Fruit fly (Drosophila melanogaster) whole organism, embryonic: ENCODE data around the gene Nepl3.

ENCODE experiments used
- Asciz ChIP-seq: fragments of 200-800 bp; sonication (Bioruptor generic); optimal IDR thresholded peaks from 2 replicates; lab custom pipeline; 2017; ENCODE audit warnings: missing biosample characterization, mild to moderate bottlenecking, missing genetic modification characterization, missing genetic modification reagents
- BEAF-32 ChIP-seq: fragments of 200-800 bp; sonication (Bioruptor generic); optimal IDR thresholded peaks from 3 replicates; lab custom pipeline; 2017; ENCODE audit warnings: missing biosample characterization, missing genetic modification characterization, mild to moderate bottlenecking, moderate library complexity, missing genetic modification reagents
- CG10274 ChIP-seq: fragments of 200-800 bp; sonication (Bioruptor generic); optimal IDR thresholded peaks from 3 replicates; lab custom pipeline; 2017; ENCODE audit warnings: missing biosample characterization, mild to moderate bottlenecking, missing genetic modification characterization
- CG10431 ChIP-seq: fragments of 200-800 bp; sonication (Bioruptor generic); optimal IDR thresholded peaks from 3 replicates; lab custom pipeline; 2018; ENCODE audit warnings: missing biosample characterization, mild to moderate bottlenecking, missing genetic modification characterization
- CG10979 ChIP-seq: fragments of 200-800 bp; sonication (Bioruptor generic); optimal IDR thresholded peaks from 2 replicates; lab custom pipeline; 2018; ENCODE audit warnings: missing biosample characterization, mild to moderate bottlenecking, missing genetic modification characterization, moderate library complexity
- CG12219 ChIP-seq: fragments of 200-800 bp; sonication (Bioruptor generic); optimal IDR thresholded peaks from 3 replicates; lab custom pipeline; 2018; ENCODE audit warnings: missing biosample characterization, mild to moderate bottlenecking, missing genetic modification characterization
- CG12391 ChIP-seq: fragments of 200-800 bp; sonication (Bioruptor generic); optimal IDR thresholded peaks from 3 replicates; lab custom pipeline; 2018; ENCODE audit warnings: missing biosample characterization, mild to moderate bottlenecking, missing genetic modification characterization, moderate library complexity
- CG14441 ChIP-seq: fragments of 200-800 bp; sonication (Bioruptor generic); IDR thresholded peaks from 2 replicates; pipeline ENCODE4 v1.3.6; 2022; ENCODE audit warnings: missing biosample characterization, missing genetic modification characterization
- CG14965 ChIP-seq: fragments of 200-800 bp; sonication (Bioruptor generic); optimal IDR thresholded peaks from 2 replicates; lab custom pipeline; 2016; ENCODE audit warnings: missing biosample characterization, missing genetic modification characterization, borderline replicate concordance
- CG15011 ChIP-seq: fragments of 200-800 bp; sonication (Bioruptor generic); optimal IDR thresholded peaks from 3 replicates; lab custom pipeline; 2018; ENCODE audit warnings: missing biosample characterization, mild to moderate bottlenecking, missing genetic modification characterization
- CG16813 ChIP-seq: fragments of 200-800 bp; sonication (Bioruptor generic); IDR thresholded peaks from 3 replicates; pipeline ENCODE4 v1.3.6; 2022; ENCODE audit warnings: missing biosample characterization, missing genetic modification characterization; ENCODE audit not compliant: partially characterized antibody
- CG17328 ChIP-seq: fragments of 200-800 bp; sonication (Bioruptor generic); IDR thresholded peaks from 2 replicates; pipeline ENCODE4 v1.3.6; 2022; ENCODE audit warnings: missing biosample characterization, missing genetic modification characterization
- CG17829 ChIP-seq: fragments of 200-800 bp; optimal IDR thresholded peaks from 2 replicates; lab custom pipeline; 2019; ENCODE audit warnings: missing biosample characterization, mild to moderate bottlenecking, missing genetic modification characterization, moderate library complexity
- CG4328 ChIP-seq: fragments of 200-800 bp; sonication (Bioruptor generic); optimal IDR thresholded peaks from 3 replicates; lab custom pipeline; 2017; ENCODE audit warnings: missing biosample characterization, missing genetic modification reagents, missing genetic modification characterization
- CG4424 ChIP-seq: fragments of 200-800 bp; sonication (Bioruptor generic); optimal IDR thresholded peaks from 3 replicates; lab custom pipeline; 2016; ENCODE audit warnings: missing biosample characterization, missing genetic modification characterization
- CG4854 ChIP-seq: fragments of 200-800 bp; sonication (Bioruptor generic); optimal IDR thresholded peaks from 2 replicates; lab custom pipeline; 2016; ENCODE audit warnings: missing biosample characterization, missing genetic modification characterization, inconsistent platforms
- CG7987 ChIP-seq: fragments of 200-800 bp; sonication (Bioruptor generic); optimal IDR thresholded peaks from 2 replicates; lab custom pipeline; 2018; ENCODE audit warnings: missing biosample characterization, mild to moderate bottlenecking, missing genetic modification characterization, moderate library complexity
- CG8281 ChIP-seq: fragments of 200-800 bp; sonication (Bioruptor generic); optimal IDR thresholded peaks from 2 replicates; lab custom pipeline; 2018; ENCODE audit warnings: missing biosample characterization, mild to moderate bottlenecking, missing genetic modification characterization, moderate library complexity
- CTCF ChIP-seq: fragments of 200-800 bp; sonication (Bioruptor generic); optimal IDR thresholded peaks from 2 replicates; lab custom pipeline; 2017; ENCODE audit warnings: missing biosample characterization, mild to moderate bottlenecking, missing genetic modification characterization, moderate library complexity
- D19B ChIP-seq: fragments of 200-800 bp; sonication (Bioruptor generic); optimal IDR thresholded peaks from 2 replicates; lab custom pipeline; 2017; ENCODE audit warnings: missing biosample characterization, mild to moderate bottlenecking, missing genetic modification characterization
- Dp ChIP-seq: fragments of 200-800 bp; sonication (Bioruptor generic); optimal IDR thresholded peaks from 2 replicates; lab custom pipeline; 2018; ENCODE audit warnings: missing biosample characterization, mild to moderate bottlenecking, missing genetic modification characterization, moderate library complexity
- Elba2 ChIP-seq: fragments of 200-800 bp; sonication (Bioruptor generic); optimal IDR thresholded peaks from 3 replicates; lab custom pipeline; 2016; ENCODE audit warnings: missing biosample characterization, missing genetic modification characterization
- GATAe ChIP-seq: fragments of 200-800 bp; sonication (Bioruptor generic); conservative IDR thresholded peaks from 2 replicates; pipeline ENCODE4 v1.3.6; 2022; ENCODE audit warnings: missing biosample characterization, missing genetic modification characterization
- HmgZ ChIP-seq: fragments of 200-800 bp; sonication (Bioruptor generic); optimal IDR thresholded peaks from 2 replicates; lab custom pipeline; 2018; ENCODE audit warnings: missing biosample characterization, mild to moderate bottlenecking, missing genetic modification characterization
- Hmr ChIP-seq: fragments of 200-800 bp; sonication (Bioruptor generic); optimal IDR thresholded peaks from 3 replicates; lab custom pipeline; 2017; ENCODE audit warnings: mild to moderate bottlenecking, missing biosample characterization, missing genetic modification reagents, missing genetic modification characterization
- Hr3 ChIP-seq: fragments of 200-800 bp; sonication (Bioruptor generic); optimal IDR thresholded peaks from 3 replicates; lab custom pipeline; 2016; ENCODE audit warnings: missing biosample characterization, missing genetic modification characterization
- Hr78 ChIP-seq, 2 experiments: fragments of 200-800 bp in 1 of 2; fragments of >200 bp in 1 of 2; sonication (Bioruptor generic) in 1 of 2; optimal IDR thresholded peaks; 2 replicates each; lab custom pipeline; 2017 to 2019; ENCODE audit warnings: missing biosample characterization in 2 of 2, missing genetic modification characterization in 2 of 2, mild to moderate bottlenecking in 1 of 2, moderate library complexity in 1 of 2
- Max ChIP-seq: fragments of 200-800 bp; sonication (Bioruptor generic); optimal IDR thresholded peaks from 2 replicates; lab custom pipeline; 2016; ENCODE audit warnings: missing biosample characterization, mild to moderate bottlenecking, missing genetic modification characterization
- Meics ChIP-seq: fragments of 200-800 bp; sonication (Bioruptor generic); optimal IDR thresholded peaks from 2 replicates; lab custom pipeline; 2017; ENCODE audit warnings: missing biosample characterization, mild to moderate bottlenecking, missing genetic modification characterization
- NK7.1 ChIP-seq: fragments of 200-800 bp; sonication (Bioruptor generic); optimal IDR thresholded peaks from 3 replicates; lab custom pipeline; 2016; ENCODE audit warnings: missing biosample characterization, missing genetic modification characterization
- Opbp ChIP-seq: fragments of 200-800 bp; sonication (Bioruptor generic); IDR thresholded peaks from 3 replicates; pipeline ENCODE4 v1.3.6; 2022; ENCODE audit warnings: missing biosample characterization, missing genetic modification characterization; ENCODE audit not compliant: partially characterized antibody
- Rfx ChIP-seq: fragments of 200-800 bp; sonication (Bioruptor generic); IDR thresholded peaks from 2 replicates; pipeline ENCODE4 v1.3.6; 2022; ENCODE audit warnings: missing biosample characterization, missing genetic modification characterization
- Six4 ChIP-seq: fragments of 200-800 bp; sonication (Bioruptor generic); optimal IDR thresholded peaks from 2 replicates; lab custom pipeline; 2016; ENCODE audit warnings: missing biosample characterization, missing genetic modification characterization
- bcd ChIP-seq: fragments of 200-800 bp; sonication (Bioruptor generic); optimal IDR thresholded peaks from 2 replicates; lab custom pipeline; 2017; ENCODE audit warnings: missing biosample characterization, mild to moderate bottlenecking, missing genetic modification characterization
- bsh ChIP-seq, 2 experiments: fragments of 200-800 bp; sonication (Bioruptor generic); optimal IDR thresholded peaks; 2 replicates each; lab custom pipeline; 2017 to 2018; ENCODE audit warnings: mild to moderate bottlenecking in 2 of 2, missing biosample characterization in 2 of 2, missing genetic modification characterization in 2 of 2, moderate library complexity in 1 of 2
- caup ChIP-seq: fragments of 200-800 bp; sonication (Bioruptor generic); optimal IDR thresholded peaks from 3 replicates; lab custom pipeline; 2017; ENCODE audit warnings: missing biosample characterization, mild to moderate bottlenecking, missing genetic modification characterization, moderate library complexity; ENCODE audit not compliant: severe bottlenecking
- crol ChIP-seq: fragments of 200-800 bp; sonication (Bioruptor generic); IDR thresholded peaks from 2 replicates; pipeline ENCODE4 v1.3.6; 2022; ENCODE audit warnings: missing biosample characterization, missing genetic modification characterization
- disco-r ChIP-seq: fragments of 200-800 bp; sonication (Bioruptor generic); optimal IDR thresholded peaks from 2 replicates; lab custom pipeline; 2016; ENCODE audit warnings: missing biosample characterization, missing genetic modification characterization
- en ChIP-seq: fragments of 200-800 bp; sonication (Bioruptor generic); optimal IDR thresholded peaks from 2 replicates; lab custom pipeline; 2016; ENCODE audit warnings: missing biosample characterization, missing genetic modification characterization
- fu2 ChIP-seq: fragments of 200-800 bp; sonication (Bioruptor generic); optimal IDR thresholded peaks from 2 replicates; lab custom pipeline; 2016; ENCODE audit warnings: missing biosample characterization, missing genetic modification characterization
- jumu ChIP-seq: fragments of 200-800 bp; sonication (Bioruptor generic); optimal IDR thresholded peaks from 3 replicates; lab custom pipeline; 2016; ENCODE audit warnings: missing biosample characterization, missing genetic modification characterization
- klu ChIP-seq: fragments of 200-800 bp; sonication (Bioruptor generic); IDR thresholded peaks from 2 replicates; pipeline ENCODE4 v1.3.6; 2022; ENCODE audit warnings: missing biosample characterization, missing genetic modification characterization
- lilli ChIP-seq: fragments of 200-800 bp; sonication (Bioruptor generic); optimal IDR thresholded peaks from 3 replicates; lab custom pipeline; 2016; ENCODE audit warnings: missing biosample characterization, missing genetic modification characterization
- maf-S ChIP-seq: fragments of 200-800 bp; sonication (Bioruptor generic); optimal IDR thresholded peaks from 2 replicates; lab custom pipeline; 2016; ENCODE audit warnings: missing biosample characterization, missing genetic modification characterization
- onecut ChIP-seq: fragments of 200-800 bp; sonication (Bioruptor generic); IDR thresholded peaks from 2 replicates; pipeline ENCODE4 v1.3.6; 2022; ENCODE audit warnings: missing biosample characterization, missing genetic modification characterization
- org-1 ChIP-seq: fragments of 200-800 bp; sonication (Bioruptor generic); optimal IDR thresholded peaks from 2 replicates; lab custom pipeline; 2017; ENCODE audit warnings: missing biosample characterization, missing genetic modification characterization
- ro ChIP-seq: fragments of 200-800 bp; sonication (Bioruptor generic); IDR thresholded peaks from 2 replicates; pipeline ENCODE4 v1.3.6; 2022; ENCODE audit warnings: missing biosample characterization, missing genetic modification characterization
- slp2 ChIP-seq: fragments of 200-800 bp; sonication (Bioruptor generic); optimal IDR thresholded peaks from 2 replicates; lab custom pipeline; 2016; ENCODE audit warnings: missing biosample characterization, missing genetic modification characterization
- vfl ChIP-seq: fragments of 200-800 bp; sonication (Bioruptor generic); optimal IDR thresholded peaks from 2 replicates; lab custom pipeline; 2016; ENCODE audit warnings: missing biosample characterization, missing genetic modification characterization
- zen2 ChIP-seq: fragments of 200-800 bp; sonication (Bioruptor generic); IDR thresholded peaks from 3 replicates; pipeline ENCODE4 v1.3.6; 2022; ENCODE audit warnings: missing biosample characterization, missing genetic modification characterization; ENCODE audit not compliant: partially characterized antibody

Nepl3 gene

DNA sequence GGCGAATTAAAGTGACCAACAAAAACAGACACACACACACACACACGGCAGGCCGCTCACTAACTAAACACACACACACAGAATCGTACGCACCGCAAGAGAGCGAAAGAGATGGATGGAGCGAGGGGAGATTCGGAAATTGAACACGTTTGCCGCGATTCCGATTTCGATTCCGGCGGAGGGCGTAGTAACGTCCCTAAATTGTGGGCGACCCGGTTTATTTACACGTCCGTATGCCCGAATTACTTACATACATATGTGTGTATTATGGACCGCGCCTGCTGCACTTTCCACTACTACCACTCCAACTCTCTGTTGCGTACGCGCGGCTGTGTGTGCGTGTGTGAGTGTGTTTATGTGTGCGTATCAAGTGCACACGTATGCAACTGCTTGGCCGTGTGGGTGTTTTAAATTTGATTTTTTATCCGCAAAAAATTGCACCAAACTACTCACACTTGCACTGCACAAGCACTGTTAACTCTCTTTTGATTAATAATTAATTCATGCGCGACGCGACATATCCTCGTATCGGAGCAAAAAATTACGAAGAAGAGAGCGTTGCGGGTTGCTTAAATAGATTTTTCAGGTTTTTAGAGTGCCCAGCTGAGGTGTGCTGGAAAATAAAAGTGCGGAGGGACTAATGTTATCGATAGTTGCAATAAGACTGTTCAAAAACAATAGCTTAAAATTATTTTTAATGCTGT lies 35.1 kb upstream of the Nepl3 start, which contains the start of gene Pgant5 (continued):
- TF ChIP-seq maf-S (GFP tag; lab: Kevin White, UChicago), result no peak
- no peak for TF ChIP-seq CG17328 (GFP tag; lab: Robert Waterston, UW)
- no peak for TF ChIP-seq caup (GFP tag; lab: Kevin White, UChicago)
- peak; percentile 47 for TF ChIP-seq CG12391
- peak; percentile 5 for TF ChIP-seq jumu (GFP tag; lab: Kevin White, UChicago)
- no peak for TF ChIP-seq bcd (GFP tag; lab: Kevin White, UChicago)
- no peak for TF ChIP-seq Hr3 (GFP tag; lab: Kevin White, UChicago)
- TF ChIP-seq vfl (GFP tag; lab: Kevin White, UChicago), result no peak
- TF ChIP-seq CG16813, result no peak
- TF ChIP-seq CG4328, result no peak
- TF ChIP-seq disco-r (GFP tag; lab: Kevin White, UChicago), result no peak
- no peak for TF ChIP-seq CG14441 (GFP tag; lab: Robert Waterston, UW)
- no peak for TF ChIP-seq CG15011
- TF ChIP-seq org-1 (GFP tag; lab: Kevin White, UChicago), result no peak
- peak; percentile 64 for TF ChIP-seq Elba2
- TF ChIP-seq Asciz, result no peak
- peak; percentile 36; the same call in 1 of the 3 replicates for TF ChIP-seq zen2
- no peak for TF ChIP-seq fu2
- 0 out of 2 replicates have a peak, but pooled peaks have one; percentile 12 for TF ChIP-seq klu (GFP tag; lab: Robert Waterston, UW)
- peak; percentile 0 to 31 for TF ChIP-seq bsh (GFP tag; optimal IDR thresholded peaks at IDR 0.05; lab: Kevin White, UChicago)
- TF ChIP-seq CTCF (GFP tag; lab: Kevin White, UChicago), result no peak
- TF ChIP-seq Hr78 (GFP tag; optimal IDR thresholded peaks at IDR 0.05; lab: Kevin White, UChicago), result peak in 1 of 2 experiments; percentile 24
- TF ChIP-seq Six4 (GFP tag; lab: Kevin White, UChicago), result no peak
- no peak for TF ChIP-seq en (GFP tag; lab: Kevin White, UChicago)
- TF ChIP-seq slp2 (GFP tag; lab: Kevin White, UChicago), result no peak
- peak; percentile 37; the same call in 1 of the 3 replicates for TF ChIP-seq Opbp (GFP tag; lab: Robert Waterston, UW)
- TF ChIP-seq D19B (GFP tag; lab: Kevin White, UChicago), result no peak
- peak; percentile 10 for TF ChIP-seq HmgZ (tag; lab: Kevin White, UChicago)
- no peak for TF ChIP-seq NK7.1
- TF ChIP-seq CG8281, result no peak
- TF ChIP-seq CG4854 (GFP tag; lab: Kevin White, UChicago), result no peak
- peak; percentile 56 for TF ChIP-seq crol
- no peak for TF ChIP-seq CG7987 (GFP tag; lab: Kevin White, UChicago)
- TF ChIP-seq CG12219 (GFP tag; lab: Kevin White, UChicago), result no peak
- no peak for TF ChIP-seq onecut (GFP tag; lab: Robert Waterston, UW)
- no peak for TF ChIP-seq Max (GFP tag; lab: Kevin White, UChicago)
- TF ChIP-seq CG4424, result peak; percentile 23
- no peak for TF ChIP-seq Meics (GFP tag; lab: Kevin White, UChicago)
- TF ChIP-seq Dp, result no peak
- no peak for TF ChIP-seq CG10979 (tag; lab: Kevin White, UChicago)
- TF ChIP-seq Hmr, result peak; percentile 40
- TF ChIP-seq CG10431 (GFP tag; lab: Kevin White, UChicago), result no peak
- no peak for TF ChIP-seq lilli (GFP tag; lab: Kevin White, UChicago)
- TF ChIP-seq BEAF-32 (GFP tag; lab: Kevin White, UChicago), result no peak
- TF ChIP-seq CG14965 (GFP tag; lab: Kevin White, UChicago), result no peak
- no peak for TF ChIP-seq GATAe (GFP tag; lab: Robert Waterston, UW)
- no peak for TF ChIP-seq CG17829 (tag; lab: Kevin White, UChicago)
- no peak for TF ChIP-seq ro (GFP tag; lab: Robert Waterston, UW)
- no peak for TF ChIP-seq CG10274 (GFP tag; lab: Kevin White, UChicago)
- peak; percentile 20; the same call in 1 of the 2 replicates for TF ChIP-seq Rfx
